Fruit fly (Drosophila melanogaster): ENCODE measurements around the gene CG34011.
A peak's percentile ranks its signal among the peaks of the same experiment; 100 is the strongest.

Gene CG34011

dm6 chr2L:5723859-5724475, 7.5 kb downstream of the CG34011 start:
- TF ChIP-seq Doc3 (GFP tag; IDR thresholded peaks at IDR 0.05; ENCODE audit: partially characterized antibody) (no peak), CG17186 (GFP tag; optimal IDR thresholded peaks at IDR 0.05) (peak; percentile 4), CG8290 (GFP tag; optimal IDR thresholded peaks at IDR 0.05) (no peak), CG8290 (tag; optimal IDR thresholded peaks at IDR 0.05) (no peak), chinmo (GFP tag; IDR thresholded peaks at IDR 0.05; ENCODE audit: partially characterized antibody) (no peak), CG18011 (GFP tag; optimal IDR thresholded peaks at IDR 0.05) (no peak), emc (GFP tag; optimal IDR thresholded peaks at IDR 0.05) (no peak), H15 (GFP tag; IDR thresholded peaks at IDR 0.05) (no peak), Jarid2 (GFP tag; optimal IDR thresholded peaks at IDR 0.05) (no peak), zen (tag; optimal IDR thresholded peaks at IDR 0.05) (peak; percentile 40), pzg (GFP tag; optimal IDR thresholded peaks at IDR 0.05) (peak; percentile 57), knrl (GFP tag; IDR thresholded peaks at IDR 0.05; ENCODE audit: partially characterized antibody) (no peak; the same call in 2 of the 3 replicates), Usf (GFP tag; optimal IDR thresholded peaks at IDR 0.05) (no peak), sima (GFP tag; optimal IDR thresholded peaks at IDR 0.05) (no peak), wdn (GFP tag; IDR thresholded peaks at IDR 0.05) (no peak), CG13287 (GFP tag; IDR thresholded peaks at IDR 0.05; ENCODE audit: partially characterized antibody) (no peak), sens (GFP tag) (no peak), CG14965 (GFP tag; optimal IDR thresholded peaks at IDR 0.05; ENCODE audit: borderline replicate concordance) (no peak), tio (GFP tag; optimal IDR thresholded peaks at IDR 0.05) (no peak), Lhr (GFP tag; optimal IDR thresholded peaks at IDR 0.05) (peak; percentile 65), CG6254 (GFP tag; optimal IDR thresholded peaks at IDR 0.05) (no peak), MESR4 (GFP tag; optimal IDR thresholded peaks at IDR 0.05) (no peak), E2f2 (GFP tag; IDR thresholded peaks at IDR 0.05) (peak; percentile 78), Hey (tag; optimal IDR thresholded peaks at IDR 0.05) (no peak), wek (GFP tag; optimal IDR thresholded peaks at IDR 0.05) (no peak), az2 (GFP tag; optimal IDR thresholded peaks at IDR 0.05) (no peak), Kr (GFP tag; optimal IDR thresholded peaks at IDR 0.05) (no peak), CG5953 (GFP tag; IDR thresholded peaks at IDR 0.05) (no peak), CG16813 (GFP tag; IDR thresholded peaks at IDR 0.05; ENCODE audit: partially characterized antibody) (no peak), CG30020 (tag; optimal IDR thresholded peaks at IDR 0.05) (no peak), HHEX (GFP tag; optimal IDR thresholded peaks at IDR 0.05) (peak; percentile 2), CG17568 (GFP tag; optimal IDR thresholded peaks at IDR 0.05) (no peak), CG6654 (GFP tag; optimal IDR thresholded peaks at IDR 0.05) (no peak), ranshi (GFP tag; IDR thresholded peaks at IDR 0.05) (no peak), nmo (GFP tag; optimal IDR thresholded peaks at IDR 0.05) (no peak), oc (tag; optimal IDR thresholded peaks at IDR 0.05) (no peak), corto (GFP tag; optimal IDR thresholded peaks at IDR 0.05) (no peak), Optix (GFP tag; IDR thresholded peaks at IDR 0.05) (no peak), Nf-YC (tag; optimal IDR thresholded peaks at IDR 0.05) (no peak), CTCF (GFP tag; optimal IDR thresholded peaks at IDR 0.05) (peak; percentile 78), trh (GFP tag; optimal IDR thresholded peaks at IDR 0.05) (no peak), Ets97D (GFP tag; optimal IDR thresholded peaks at IDR 0.05) (peak; percentile 41), Mad (GFP tag; optimal IDR thresholded peaks at IDR 0.05) (no peak), CG14667 (GFP tag; IDR thresholded peaks at IDR 0.05) (no peak), lov (optimal IDR thresholded peaks at IDR 0.05) (no peak), lov (GFP tag; IDR thresholded peaks at IDR 0.05) (no peak), CG17802 (tag; optimal IDR thresholded peaks at IDR 0.05) (no peak), nerfin-2 (GFP tag; IDR thresholded peaks at IDR 0.05; ENCODE audit: partially characterized antibody) (no peak), crol (GFP tag; IDR thresholded peaks at IDR 0.05) (no peak), disco-r (GFP tag; optimal IDR thresholded peaks at IDR 0.05) (no peak), GATAe (GFP tag; conservative IDR thresholded peaks at IDR 0.05) (no peak)
